Fruit fly (Drosophila melanogaster) whole organism, adult: Measurements from ENCODE around the gene CG31952.
"Not testable (repeated sequence)": the region's sequence is repeated elsewhere in the genome, so short reads cannot be mapped to it uniquely, and the experiment has no call there.

ENCODE experiments used
- CG11617 ChIP-seq: fragments of 200-800 bp; sonication (Bioruptor generic); optimal IDR thresholded peaks from 2 replicates; lab custom pipeline; 2017; ENCODE audit warnings: mild to moderate bottlenecking, missing biosample characterization, missing genetic modification reagents, missing genetic modification characterization
- CG12768 ChIP-seq: fragments of 200-800 bp; sonication (Bioruptor generic); optimal IDR thresholded peaks from 2 replicates; lab custom pipeline; 2017; ENCODE audit warnings: missing biosample characterization, missing genetic modification characterization, mild to moderate bottlenecking, moderate library complexity, missing genetic modification reagents
- CG14711 ChIP-seq: fragments of 200-800 bp; sonication (Bioruptor generic); optimal IDR thresholded peaks from 2 replicates; lab custom pipeline; 2018; ENCODE audit warnings: missing biosample characterization, mild to moderate bottlenecking, missing genetic modification characterization, moderate library complexity
- CG1620 ChIP-seq: fragments of 200-800 bp; sonication (Bioruptor generic); optimal IDR thresholded peaks from 2 replicates; lab custom pipeline; 2016; ENCODE audit warnings: missing biosample characterization, missing genetic modification characterization
- CG33017 ChIP-seq: fragments of 200-800 bp; sonication (Bioruptor generic); optimal IDR thresholded peaks from 2 replicates; lab custom pipeline; 2018; ENCODE audit warnings: missing biosample characterization, mild to moderate bottlenecking, missing genetic modification characterization, moderate library complexity
- CG5204 ChIP-seq: fragments of 200-800 bp; sonication (Bioruptor generic); optimal IDR thresholded peaks from 2 replicates; lab custom pipeline; 2016; ENCODE audit warnings: missing biosample characterization, missing genetic modification characterization
- CG7045 ChIP-seq: fragments of 200-800 bp; sonication (Bioruptor generic); optimal IDR thresholded peaks from 2 replicates; lab custom pipeline; 2017; ENCODE audit warnings: missing biosample characterization, mild to moderate bottlenecking, missing genetic modification characterization
- CG7101 ChIP-seq: fragments of 200-800 bp; sonication (Bioruptor generic); optimal IDR thresholded peaks from 2 replicates; lab custom pipeline; 2018; ENCODE audit warnings: missing biosample characterization, mild to moderate bottlenecking, missing genetic modification characterization, moderate library complexity
- Crg-1 ChIP-seq: fragments of 200-800 bp; sonication (Bioruptor generic); optimal IDR thresholded peaks from 2 replicates; lab custom pipeline; 2016; ENCODE audit warnings: missing biosample characterization, missing genetic modification characterization
- Hr96 ChIP-seq: fragments of 200-800 bp; sonication (Bioruptor generic); optimal IDR thresholded peaks from 2 replicates; lab custom pipeline; 2016; ENCODE audit warnings: missing biosample characterization, missing genetic modification characterization
- Mnt ChIP-seq: fragments of 200-800 bp; sonication (Bioruptor generic); optimal IDR thresholded peaks from 2 replicates; lab custom pipeline; 2016; ENCODE audit warnings: missing biosample characterization, mild to moderate bottlenecking, missing genetic modification characterization
- bab1 ChIP-seq: fragments of 200-800 bp; sonication (Bioruptor generic); optimal IDR thresholded peaks from 3 replicates; lab custom pipeline; 2019; ENCODE audit warnings: missing biosample characterization, mild to moderate bottlenecking, missing genetic modification characterization, moderate library complexity
- cic ChIP-seq: fragments of 200-800 bp; sonication (Bioruptor generic); optimal IDR thresholded peaks from 2 replicates; lab custom pipeline; 2017; ENCODE audit warnings: missing biosample characterization, mild to moderate bottlenecking, missing genetic modification characterization, moderate library complexity
- cnc ChIP-seq, 2 experiments: fragments of >200 bp; optimal IDR thresholded peaks; 2 replicates each; lab custom pipeline; 2017
- kay ChIP-seq: fragments of 200-800 bp; sonication (Bioruptor generic); peaks from one replicate; lab custom pipeline; 2016; ENCODE audit warnings: missing biosample characterization, missing genetic modification characterization, borderline replicate concordance
- ovo ChIP-seq: fragments of 200-800 bp; sonication (Bioruptor generic); optimal IDR thresholded peaks from 2 replicates; lab custom pipeline; 2016; ENCODE audit warnings: missing biosample characterization, missing genetic modification characterization
- pad ChIP-seq: fragments of 200-800 bp; sonication (Bioruptor generic); optimal IDR thresholded peaks from 3 replicates; lab custom pipeline; 2017; ENCODE audit warnings: missing biosample characterization, missing genetic modification characterization, mild to moderate bottlenecking, moderate library complexity, missing genetic modification reagents
- tj ChIP-seq: fragments of 200-800 bp; sonication (Bioruptor generic); optimal IDR thresholded peaks from 3 replicates; lab custom pipeline; 2017; ENCODE audit warnings: missing biosample characterization, mild to moderate bottlenecking, missing genetic modification characterization, moderate library complexity
- toe ChIP-seq: fragments of 200-800 bp; sonication (Bioruptor generic); optimal IDR thresholded peaks from 2 replicates; lab custom pipeline; 2016; ENCODE audit warnings: missing biosample characterization, missing genetic modification characterization

The CG31952 gene

DNA sequence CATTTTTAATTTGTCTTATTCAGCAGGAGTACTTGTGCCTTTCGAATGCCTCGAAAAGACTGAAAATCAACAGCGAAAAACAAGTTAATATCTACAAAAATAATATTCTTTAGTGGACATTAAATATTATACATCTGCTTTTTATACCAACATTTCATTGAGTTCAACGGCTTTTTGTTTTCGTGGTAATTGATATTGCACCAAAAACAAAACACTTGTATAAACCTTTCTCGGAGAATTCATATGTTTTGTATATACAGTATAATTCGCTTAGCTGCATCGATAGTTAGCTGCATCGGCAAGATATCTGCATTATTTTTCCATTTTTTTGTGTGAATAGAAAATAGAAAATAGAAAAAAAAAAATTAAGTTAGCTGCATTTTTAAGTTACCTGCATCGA is 28.1 kb upstream of the CG31952 start, which contains the start of gene CG42460:
Gene CG42460, minus strand, starts transcription at position 101 of the 400 bp plus-strand sequence.
- TF ChIP-seq CG33017; Mnt (GFP tag; lab: Kevin White, UChicago); Hr96 (GFP tag; lab: Kevin White, UChicago): not testable (repeated sequence)

DNA sequence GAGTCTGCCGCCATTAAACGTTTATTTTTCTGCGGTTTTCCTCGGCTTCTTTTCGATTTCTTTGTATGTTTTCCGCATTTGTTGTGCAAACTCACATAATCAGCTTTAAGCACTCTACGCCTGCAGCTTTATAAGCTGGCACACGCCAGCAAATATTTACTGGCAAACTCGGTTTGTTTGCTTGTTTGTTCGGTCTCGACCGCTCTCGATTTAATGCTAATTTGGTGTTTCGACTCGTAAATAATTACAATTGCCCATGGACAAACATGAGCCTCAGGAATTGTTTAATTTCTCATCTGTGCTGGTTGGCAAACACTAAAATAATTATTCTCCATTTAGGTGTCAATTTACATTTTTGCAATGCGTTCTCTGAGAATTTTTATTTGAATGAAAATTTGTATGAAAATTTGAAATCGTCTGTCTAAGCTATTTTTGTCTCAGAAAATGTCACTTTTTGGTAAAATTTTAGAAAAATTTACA is 18.9 kb upstream of the CG31952 start, which contains the start of gene CG34175:
Gene CG34175, plus strand, starts transcription at position 430 of the 480 bp plus-strand sequence.
- TF ChIP-seq pad (GFP tag; lab: Kevin White, UChicago) (no peak), CG11617 (GFP tag; lab: Kevin White, UChicago) (no peak), CG12768 (GFP tag; lab: Kevin White, UChicago) (no peak), cnc (optimal IDR thresholded peaks at IDR 0.05; lab: Kevin White, UChicago) (no peak)

- TF ChIP-seq CG7101 (tag; lab: Kevin White, UChicago), result no peak
- TF ChIP-seq cic (GFP tag; lab: Kevin White, UChicago), result no peak
- no peak for TF ChIP-seq pad (GFP tag; lab: Kevin White, UChicago)
These were observed 8.8 kb upstream of the CG31952 start for dm6 chr2L:3407722-3408121.

DNA sequence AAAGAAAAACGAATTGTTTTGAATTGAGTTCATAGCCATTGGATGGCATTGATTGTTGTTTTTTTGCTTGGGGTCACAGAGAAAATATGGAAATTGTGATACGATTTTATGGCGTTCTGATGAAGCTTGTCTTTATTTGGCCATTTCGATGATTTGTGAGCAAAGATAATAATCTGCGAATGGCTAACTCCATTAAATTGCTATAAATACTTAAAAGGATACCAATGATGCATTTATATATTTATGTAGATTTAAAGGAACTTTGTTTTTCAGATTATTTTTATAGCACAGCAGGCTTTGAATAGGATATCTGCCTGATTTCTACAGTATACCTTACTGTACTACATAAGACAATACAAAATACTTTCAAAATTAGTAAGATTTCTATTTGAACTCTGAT is 6.2 kb upstream of the CG31952 start, which contains the start of gene CG8840:
Gene CG8840, plus strand, starts transcription at position 301 of the 400 bp plus-strand sequence.
- no peak for TF ChIP-seq toe (GFP tag; lab: Kevin White, UChicago)
- TF ChIP-seq CG33017, result no peak

dm6 chr2L:3417613-3418012 is 1.1 kb downstream of the CG31952 start:
- TF ChIP-seq tj, result no peak
- TF ChIP-seq cic (GFP tag; lab: Kevin White, UChicago), result no peak
- TF ChIP-seq CG7045 (GFP tag; lab: Kevin White, UChicago), result no peak
- no peak for TF ChIP-seq pad (GFP tag; lab: Kevin White, UChicago)
- no peak for TF ChIP-seq Crg-1
- no peak for TF ChIP-seq Mnt (GFP tag; lab: Kevin White, UChicago)

DNA sequence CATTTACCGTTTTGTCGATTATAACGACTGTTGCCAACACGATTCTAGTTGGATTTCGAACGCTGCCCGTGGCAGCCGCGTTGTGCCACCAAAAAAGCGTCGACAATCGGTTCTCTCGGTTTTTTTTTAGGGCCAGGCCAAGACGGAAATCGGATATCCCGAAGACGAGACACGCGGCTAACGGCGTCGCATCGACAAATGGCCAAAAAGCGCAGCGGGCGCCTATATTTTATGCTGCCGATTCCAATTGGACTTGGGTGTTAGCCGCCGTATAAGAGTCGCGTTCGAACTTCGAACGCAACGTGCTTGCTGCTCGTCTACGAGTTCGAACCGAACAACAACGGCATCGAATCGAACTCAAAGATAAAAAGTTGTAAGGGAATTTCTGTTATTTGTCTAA is 6.3 kb downstream of the CG31952 start:
- TF ChIP-seq toe (GFP tag; lab: Kevin White, UChicago) (no peak), kay (GFP tag; lab: Kevin White, UChicago) (peak; percentile 7)

DNA sequence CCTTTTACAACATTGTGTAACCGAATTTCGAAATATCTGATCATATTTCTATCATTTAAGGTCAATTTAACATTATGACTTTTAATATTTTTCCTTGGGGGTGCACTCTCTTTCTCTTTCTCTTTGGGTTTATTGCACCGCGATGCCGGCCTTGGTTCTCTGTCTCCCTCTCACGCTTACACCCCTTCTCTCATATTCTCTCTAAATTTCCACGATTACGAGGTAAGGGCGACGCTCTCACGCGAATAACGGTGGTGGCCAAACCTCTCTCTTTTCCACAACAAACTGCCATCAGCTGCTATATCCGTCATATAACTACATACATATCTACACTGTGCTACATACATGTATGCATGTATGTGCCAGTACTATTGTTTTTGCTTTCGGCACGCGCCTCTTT is 9.5 kb downstream of the CG31952 start:
- TF ChIP-seq CG33017 (no peak), tj (no peak), CG5204 (GFP tag; lab: Kevin White, UChicago) (no peak), toe (GFP tag; lab: Kevin White, UChicago) (no peak), ovo (GFP tag; lab: Kevin White, UChicago) (no peak), CG11617 (GFP tag; lab: Kevin White, UChicago) (no peak), CG14711 (tag; lab: Kevin White, UChicago) (no peak), Hr96 (GFP tag; lab: Kevin White, UChicago) (no peak), pad (GFP tag; lab: Kevin White, UChicago) (no peak), Mnt (GFP tag; lab: Kevin White, UChicago) (no peak), CG7045 (GFP tag; lab: Kevin White, UChicago) (no peak), CG7101 (tag; lab: Kevin White, UChicago) (no peak), bab1 (GFP tag; lab: Kevin White, UChicago) (no peak), CG12768 (GFP tag; lab: Kevin White, UChicago) (no peak), kay (GFP tag; lab: Kevin White, UChicago) (no peak), cic (GFP tag; lab: Kevin White, UChicago) (no peak), CG1620 (no peak), cnc (optimal IDR thresholded peaks at IDR 0.05; lab: Kevin White, UChicago) (no peak)

- no peak for TF ChIP-seq bab1 (GFP tag; lab: Kevin White, UChicago)
- no peak for TF ChIP-seq kay (GFP tag; lab: Kevin White, UChicago)
- TF ChIP-seq CG33017, result no peak
- TF ChIP-seq CG12768 (GFP tag; lab: Kevin White, UChicago), result no peak
- no peak for TF ChIP-seq tj
- TF ChIP-seq CG7045 (GFP tag; lab: Kevin White, UChicago), result no peak
- TF ChIP-seq Crg-1, result no peak
- no peak for TF ChIP-seq toe (GFP tag; lab: Kevin White, UChicago)
These were observed 10.3 kb downstream of the CG31952 start, which contains the start of gene Pgant2 for dm6 chr2L:3426669-3427232. Pgant2 (minus strand) TSS chr2L:3426719.
